Fruit fly (Drosophila melanogaster) whole organism, embryonic: ENCODE measurements around the gene gammaTub37C.

Source experiments
- Antp ChIP-seq: fragments of 200-800 bp; sonication (Bioruptor generic); optimal IDR thresholded peaks from 3 replicates; lab custom pipeline; 2016; ENCODE audit warnings: missing biosample characterization, missing genetic modification characterization
- CG10366 ChIP-seq: fragments of 200-800 bp; sonication (Bioruptor generic); IDR thresholded peaks from 2 replicates; pipeline ENCODE4 v1.3.6; 2022; ENCODE audit warnings: missing biosample characterization, missing genetic modification characterization
- CG12155 ChIP-seq: fragments of 200-800 bp; sonication (Bioruptor generic); optimal IDR thresholded peaks from 3 replicates; lab custom pipeline; 2016; ENCODE audit warnings: missing biosample characterization, missing genetic modification characterization
- CG12659 ChIP-seq: fragments of 200-800 bp; sonication (Bioruptor generic); optimal IDR thresholded peaks from 3 replicates; lab custom pipeline; 2017; ENCODE audit warnings: mild to moderate bottlenecking, missing biosample characterization, missing genetic modification reagents, missing genetic modification characterization
- CG13123 ChIP-seq: fragments of 200-800 bp; sonication (Bioruptor generic); optimal IDR thresholded peaks from 2 replicates; lab custom pipeline; 2016; ENCODE audit warnings: missing biosample characterization, missing genetic modification characterization
- CG13296 ChIP-seq: fragments of 200-800 bp; sonication (Bioruptor generic); optimal IDR thresholded peaks from 3 replicates; lab custom pipeline; 2018; ENCODE audit warnings: missing biosample characterization, mild to moderate bottlenecking, missing genetic modification characterization
- CG14441 ChIP-seq: fragments of 200-800 bp; sonication (Bioruptor generic); IDR thresholded peaks from 2 replicates; pipeline ENCODE4 v1.3.6; 2022; ENCODE audit warnings: missing biosample characterization, missing genetic modification characterization
- CG1647 ChIP-seq: fragments of 200-800 bp; sonication (Bioruptor generic); optimal IDR thresholded peaks from 3 replicates; lab custom pipeline; 2016; ENCODE audit warnings: missing biosample characterization, missing genetic modification characterization
- CG17361 ChIP-seq: fragments of 200-800 bp; sonication (Bioruptor generic); IDR thresholded peaks from 3 replicates; pipeline ENCODE4 v1.3.6; 2022; ENCODE audit warnings: missing biosample characterization, missing genetic modification characterization
- CG18011 ChIP-seq: fragments of 200-800 bp; sonication (Bioruptor generic); optimal IDR thresholded peaks from 2 replicates; lab custom pipeline; 2017; ENCODE audit warnings: missing biosample characterization, missing genetic modification characterization, mild to moderate bottlenecking, moderate library complexity, missing genotype
- CG18476 ChIP-seq: fragments of 200-800 bp; sonication (Bioruptor generic); optimal IDR thresholded peaks from 2 replicates; lab custom pipeline; 2016; ENCODE audit warnings: missing biosample characterization, mild to moderate bottlenecking, missing genetic modification characterization
- CG3163 ChIP-seq: fragments of 200-800 bp; sonication (Bioruptor generic); optimal IDR thresholded peaks from 3 replicates; lab custom pipeline; 2016; ENCODE audit warnings: missing biosample characterization, missing genetic modification characterization
- CG4820 ChIP-seq: fragments of 200-800 bp; sonication (Bioruptor generic); optimal IDR thresholded peaks from 3 replicates; lab custom pipeline; 2016; ENCODE audit warnings: missing biosample characterization, missing genetic modification characterization
- CG6175 ChIP-seq: fragments of 200-800 bp; sonication (Bioruptor generic); IDR thresholded peaks from 3 replicates; pipeline ENCODE4 v1.3.6; 2022; ENCODE audit warnings: missing biosample characterization, missing genetic modification characterization
- CG7271 ChIP-seq: fragments of 200-800 bp; sonication (Bioruptor generic); optimal IDR thresholded peaks from 2 replicates; lab custom pipeline; 2018; ENCODE audit warnings: missing biosample characterization, mild to moderate bottlenecking, missing genetic modification characterization, moderate library complexity
- CG8089 ChIP-seq: fragments of 200-800 bp; sonication (Bioruptor generic); optimal IDR thresholded peaks from 3 replicates; lab custom pipeline; 2016; ENCODE audit warnings: missing biosample characterization, missing genetic modification characterization
- CG8359 ChIP-seq: fragments of 200-800 bp; sonication (Bioruptor generic); optimal IDR thresholded peaks from 2 replicates; lab custom pipeline; 2017; ENCODE audit warnings: missing biosample characterization, mild to moderate bottlenecking, missing genetic modification characterization, borderline replicate concordance
- CG8478 ChIP-seq: fragments of >200 bp; optimal IDR thresholded peaks from 2 replicates; lab custom pipeline; 2018
- CG8944 ChIP-seq: fragments of 200-800 bp; sonication (Bioruptor generic); optimal IDR thresholded peaks from 3 replicates; lab custom pipeline; 2016; ENCODE audit warnings: missing biosample characterization, missing genetic modification characterization
- CHES-1-like ChIP-seq: fragments of 200-800 bp; sonication (Bioruptor generic); optimal IDR thresholded peaks from 2 replicates; lab custom pipeline; 2016; ENCODE audit warnings: missing biosample characterization, missing genetic modification characterization
- Dad ChIP-seq: fragments of 200-800 bp; sonication (Bioruptor generic); optimal IDR thresholded peaks from 3 replicates; lab custom pipeline; 2016; ENCODE audit warnings: missing biosample characterization, missing genetic modification characterization
- Dek ChIP-seq: fragments of 200-800 bp; sonication (Bioruptor generic); optimal IDR thresholded peaks from 3 replicates; lab custom pipeline; 2019; ENCODE audit warnings: missing biosample characterization, mild to moderate bottlenecking, missing genetic modification characterization, moderate library complexity
- Dip3 ChIP-seq: fragments of 200-800 bp; sonication (Bioruptor generic); optimal IDR thresholded peaks from 3 replicates; lab custom pipeline; 2016; ENCODE audit warnings: missing biosample characterization, missing genetic modification characterization
- Doc3 ChIP-seq: fragments of 200-800 bp; sonication (Bioruptor generic); IDR thresholded peaks from 3 replicates; pipeline ENCODE4 v1.3.6; 2022; ENCODE audit warnings: missing biosample characterization, missing genetic modification characterization; ENCODE audit not compliant: partially characterized antibody
- Hr39 ChIP-seq: fragments of >200 bp; optimal IDR thresholded peaks from 2 replicates; lab custom pipeline; 2017
- Hr51 ChIP-seq, 2 experiments: fragments of 200-800 bp; sonication (Bioruptor generic); optimal IDR thresholded peaks; 2 replicates in 1 of 2; 3 replicates in 1 of 2; lab custom pipeline; 2016 to 2018; ENCODE audit warnings: missing biosample characterization in 2 of 2, missing genetic modification characterization in 2 of 2, mild to moderate bottlenecking in 1 of 2, moderate library complexity in 1 of 2
- MESR4 ChIP-seq: fragments of 200-800 bp; sonication (Bioruptor generic); optimal IDR thresholded peaks from 2 replicates; lab custom pipeline; 2018; ENCODE audit warnings: missing biosample characterization, mild to moderate bottlenecking, missing genetic modification characterization, moderate library complexity
- Myb ChIP-seq: fragments of 200-800 bp; sonication (Bioruptor generic); optimal IDR thresholded peaks from 2 replicates; lab custom pipeline; 2016; ENCODE audit warnings: missing biosample characterization, missing genetic modification characterization
- Optix ChIP-seq: fragments of 200-800 bp; sonication (Bioruptor generic); IDR thresholded peaks from 3 replicates; pipeline ENCODE4 v1.3.6; 2022; ENCODE audit warnings: missing biosample characterization, missing genetic modification characterization
- Sox102F ChIP-seq: fragments of 200-800 bp; sonication (Bioruptor generic); optimal IDR thresholded peaks from 2 replicates; lab custom pipeline; 2018; ENCODE audit warnings: missing biosample characterization, mild to moderate bottlenecking, missing genetic modification characterization, moderate library complexity
- Ssrp ChIP-seq: fragments of 200-800 bp; sonication (Bioruptor generic); optimal IDR thresholded peaks from 2 replicates; lab custom pipeline; 2018; ENCODE audit warnings: missing biosample characterization, mild to moderate bottlenecking, missing genetic modification characterization, moderate library complexity
- Stat92E ChIP-seq, 3 experiments: fragments of >200 bp in 2 of 3; fragments of 200-800 bp in 1 of 3; sonication (Bioruptor generic) in 1 of 3; optimal IDR thresholded peaks; 2 replicates each; lab custom pipeline; 2017 to 2019; ENCODE audit warnings: missing biosample characterization in 3 of 3, missing genetic modification characterization in 3 of 3, mild to moderate bottlenecking in 1 of 3, moderate library complexity in 1 of 3
- Xbp1 ChIP-seq: fragments of 200-800 bp; sonication (Bioruptor generic); optimal IDR thresholded peaks from 3 replicates; lab custom pipeline; 2016; ENCODE audit warnings: missing biosample characterization, mild to moderate bottlenecking, missing genetic modification characterization
- abd-A ChIP-seq: fragments of 200-800 bp; sonication (Bioruptor generic); optimal IDR thresholded peaks from 3 replicates; lab custom pipeline; 2019; ENCODE audit warnings: missing biosample characterization, mild to moderate bottlenecking, missing genetic modification characterization, moderate library complexity
- bigmax ChIP-seq: fragments of 200-800 bp; sonication (Bioruptor generic); optimal IDR thresholded peaks from 2 replicates; lab custom pipeline; 2018; ENCODE audit warnings: missing biosample characterization, mild to moderate bottlenecking, missing genetic modification characterization
- corto ChIP-seq: fragments of 200-800 bp; sonication (Bioruptor generic); optimal IDR thresholded peaks from 2 replicates; lab custom pipeline; 2016; ENCODE audit warnings: missing biosample characterization, mild to moderate bottlenecking, missing genetic modification characterization, moderate library complexity
- dpn ChIP-seq, 2 experiments: fragments of 200-800 bp; sonication (Bioruptor generic); optimal IDR thresholded peaks; 3 replicates each; lab custom pipeline; 2016; ENCODE audit warnings: missing biosample characterization in 2 of 2, missing genetic modification characterization in 2 of 2
- h ChIP-seq: fragments of >200 bp; optimal IDR thresholded peaks from 2 replicates; lab custom pipeline; 2017
- hkb ChIP-seq, 2 experiments: fragments of 200-800 bp in 1 of 2; fragments of >200 bp in 1 of 2; sonication (Bioruptor generic) in 1 of 2; IDR thresholded peaks in 1 of 2; optimal IDR thresholded peaks in 1 of 2; 2 replicates each; pipeline versions ENCODE4 v1.3.6 to Lab custom; 2017 to 2022; ENCODE audit warnings: missing biosample characterization in 1 of 2, missing genetic modification characterization in 1 of 2
- lov ChIP-seq, 2 experiments: fragments of 200-800 bp in 1 of 2; fragments of >200 bp in 1 of 2; sonication (Bioruptor generic) in 1 of 2; IDR thresholded peaks in 1 of 2; optimal IDR thresholded peaks in 1 of 2; 2 replicates in 1 of 2; 3 replicates in 1 of 2; pipeline versions ENCODE4 v1.3.6 to Lab custom; 2017 to 2022; ENCODE audit warnings: missing biosample characterization in 1 of 2, missing genetic modification characterization in 1 of 2
- maf-S ChIP-seq: fragments of 200-800 bp; sonication (Bioruptor generic); optimal IDR thresholded peaks from 2 replicates; lab custom pipeline; 2016; ENCODE audit warnings: missing biosample characterization, missing genetic modification characterization
- nom ChIP-seq: fragments of 200-800 bp; sonication (Bioruptor generic); optimal IDR thresholded peaks from 2 replicates; lab custom pipeline; 2017; ENCODE audit warnings: missing biosample characterization, missing genetic modification characterization, mild to moderate bottlenecking, moderate library complexity, missing genetic modification reagents
- pita ChIP-seq: fragments of 200-800 bp; sonication (Bioruptor generic); optimal IDR thresholded peaks from 2 replicates; lab custom pipeline; 2017; ENCODE audit warnings: missing biosample characterization, mild to moderate bottlenecking, missing genetic modification characterization
- psq ChIP-seq: fragments of 200-800 bp; sonication (Bioruptor generic); optimal IDR thresholded peaks from 2 replicates; lab custom pipeline; 2017; ENCODE audit warnings: missing biosample characterization, missing genetic modification characterization
- scrt ChIP-seq: fragments of 200-800 bp; sonication (Bioruptor generic); optimal IDR thresholded peaks from 2 replicates; lab custom pipeline; 2018; ENCODE audit warnings: missing biosample characterization, mild to moderate bottlenecking, missing genetic modification characterization, moderate library complexity
- sr ChIP-seq: fragments of 200-800 bp; sonication (Bioruptor generic); IDR thresholded peaks from 3 replicates; pipeline ENCODE4 v1.3.6; 2022; ENCODE audit warnings: missing biosample characterization, missing genetic modification characterization
- stc ChIP-seq: fragments of 200-800 bp; sonication (Bioruptor generic); IDR thresholded peaks from 2 replicates; pipeline ENCODE4 v1.3.6; 2022; ENCODE audit warnings: missing biosample characterization, missing genetic modification characterization
- trh ChIP-seq: fragments of 200-800 bp; sonication (Bioruptor generic); optimal IDR thresholded peaks from 2 replicates; lab custom pipeline; 2016; ENCODE audit warnings: missing biosample characterization, missing genetic modification characterization
- tup ChIP-seq: fragments of 200-800 bp; sonication (Bioruptor generic); optimal IDR thresholded peaks from 2 replicates; lab custom pipeline; 2016; ENCODE audit warnings: missing biosample characterization, mild to moderate bottlenecking, missing genetic modification characterization, moderate library complexity
- zen ChIP-seq: fragments of 200-800 bp; sonication (Bioruptor generic); optimal IDR thresholded peaks from 3 replicates; lab custom pipeline; 2018; ENCODE audit warnings: missing biosample characterization, mild to moderate bottlenecking, missing genetic modification characterization, moderate library complexity

gammaTub37C gene

DNA sequence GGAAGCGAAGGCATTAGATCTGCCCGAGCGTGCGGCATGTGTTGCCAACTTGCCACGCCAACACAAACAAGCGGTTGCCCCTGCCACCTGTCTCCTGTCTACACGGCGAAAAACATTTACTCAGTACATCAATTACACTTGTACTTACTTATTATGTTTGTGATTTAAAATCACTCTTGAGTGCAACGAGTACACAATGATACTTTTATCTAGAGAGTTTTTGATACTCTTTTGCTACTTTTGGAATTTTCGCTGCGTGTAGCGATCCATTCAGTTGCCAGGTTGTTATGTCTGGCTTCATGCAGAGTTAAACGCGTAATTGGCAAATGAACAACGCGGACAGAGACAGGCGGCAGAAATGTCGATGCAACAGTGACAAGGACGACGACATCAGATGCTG, 8.2 kb upstream of the gammaTub37C start (continued):
- TF ChIP-seq CG18011 (GFP tag; lab: Kevin White, UChicago) (no peak), CHES-1-like (no peak), Hr39 (lab: Kevin White, UChicago) (no peak), CG8478 (lab: Kevin White, UChicago) (no peak), Antp (GFP tag; lab: Kevin White, UChicago) (peak; percentile 9), psq (no peak), CG7271 (tag; lab: Kevin White, UChicago) (no peak), Hr51 (GFP tag; optimal IDR thresholded peaks at IDR 0.05; lab: Kevin White, UChicago) (no peak), dpn (GFP tag; optimal IDR thresholded peaks at IDR 0.05; lab: Kevin White, UChicago) (peak in 1 of 2 experiments; percentile 9), CG10366 (GFP tag; lab: Robert Waterston, UW) (no peak), sr (no peak), scrt (GFP tag; lab: Kevin White, UChicago) (no peak), trh (GFP tag; lab: Kevin White, UChicago) (no peak), CG13296 (GFP tag; lab: Kevin White, UChicago) (no peak), CG1647 (GFP tag; lab: Kevin White, UChicago) (no peak), Dip3 (GFP tag; lab: Kevin White, UChicago) (no peak), CG6175 (GFP tag; lab: Robert Waterston, UW) (no peak), lov (optimal IDR thresholded peaks at IDR 0.05; lab: Kevin White, UChicago) (no peak), lov (GFP tag; IDR thresholded peaks at IDR 0.05; lab: Robert Waterston, UW) (no peak), bigmax (GFP tag; lab: Kevin White, UChicago) (no peak), h (no peak), corto (GFP tag; lab: Kevin White, UChicago) (no peak), Myb (no peak), CG8359 (no peak), Doc3 (no peak), pita (no peak), CG12155 (no peak), CG17361 (no peak), CG8089 (no peak), Sox102F (GFP tag; lab: Kevin White, UChicago) (peak; percentile 19), stc (GFP tag; lab: Robert Waterston, UW) (no peak), Stat92E (GFP tag; optimal IDR thresholded peaks at IDR 0.05; lab: Kevin White, UChicago) (no peak), nom (GFP tag; lab: Kevin White, UChicago) (no peak), CG8944 (GFP tag; lab: Kevin White, UChicago) (no peak), Dad (no peak), Xbp1 (peak; percentile 35), CG18476 (no peak), MESR4 (GFP tag; lab: Kevin White, UChicago) (no peak), CG4820 (peak; percentile 20), CG13123 (GFP tag; lab: Kevin White, UChicago) (no peak), CG14441 (GFP tag; lab: Robert Waterston, UW) (0 out of 2 replicates have a peak, but pooled peaks have one; percentile 15), CG12659 (GFP tag; lab: Kevin White, UChicago) (no peak), abd-A (tag; lab: Kevin White, UChicago) (no peak), Optix (GFP tag; lab: Robert Waterston, UW) (no peak), zen (tag; lab: Kevin White, UChicago) (peak; percentile 33), hkb (optimal IDR thresholded peaks at IDR 0.05; lab: Kevin White, UChicago) (no peak), hkb (GFP tag; IDR thresholded peaks at IDR 0.05; lab: Robert Waterston, UW) (0 out of 2 replicates have a peak, but pooled peaks have one; percentile 27), Dek (tag; lab: Kevin White, UChicago) (no peak), tup (GFP tag; lab: Kevin White, UChicago) (no peak), maf-S (GFP tag; lab: Kevin White, UChicago) (no peak), CG3163 (GFP tag; lab: Kevin White, UChicago) (no peak), Ssrp (peak; percentile 10)
